Worm (Caenorhabditis elegans) whole organism, late embryonic: ENCODE measurements around the gene Y13C8A.1.
"Not testable (repeated sequence)": the region's sequence is repeated elsewhere in the genome, so short reads cannot be mapped to it uniquely, and the experiment has no call there.

Experiments
- C08G9.2 ChIP-seq: sonication (generic microtip); optimal IDR thresholded peaks from 2 replicates; lab custom pipeline; 2016; ENCODE audit warnings: mild to moderate bottlenecking, missing genetic modification characterization, moderate library complexity, missing compliant biosample characterization
- C38D4.7 ChIP-seq: fragments of 200-800 bp; sonication (Bioruptor generic); optimal IDR thresholded peaks from 2 replicates; lab custom pipeline; 2018; ENCODE audit warnings: mild to moderate bottlenecking, missing genetic modification characterization, moderate library complexity, missing compliant biosample characterization
- K02D7.2 ChIP-seq: sonication (generic microtip); optimal IDR thresholded peaks from 2 replicates; lab custom pipeline; 2017; ENCODE audit warnings: mild to moderate bottlenecking, missing genetic modification characterization, missing compliant biosample characterization
- T23F11.4 ChIP-seq: fragments of 200-800 bp; sonication (Bioruptor generic); optimal IDR thresholded peaks from 2 replicates; lab custom pipeline; 2018; ENCODE audit warnings: mild to moderate bottlenecking, missing genetic modification characterization, missing compliant biosample characterization
- ahr-1 ChIP-seq: sonication (generic microtip); optimal IDR thresholded peaks from 2 replicates; lab custom pipeline; 2016; ENCODE audit warnings: missing genetic modification characterization, missing compliant biosample characterization
- ama-1 ChIP-seq: fragments of 150-350 bp; optimal IDR thresholded peaks from 2 replicates; lab custom pipeline; 2014
- ceh-24 ChIP-seq: sonication (generic microtip); optimal IDR thresholded peaks from 2 replicates; lab custom pipeline; 2016; ENCODE audit warnings: mild to moderate bottlenecking, missing genetic modification characterization, missing compliant biosample characterization
- ceh-45 ChIP-seq: fragments of 200-800 bp; sonication (Bioruptor generic); IDR thresholded peaks from 2 replicates; pipeline ENCODE4 v1.3.6; 2022; ENCODE audit warnings: missing genetic modification reagents, missing genetic modification characterization, missing compliant biosample characterization
- ceh-48 ChIP-seq: sonication (generic microtip); optimal IDR thresholded peaks from 2 replicates; lab custom pipeline; 2016; ENCODE audit warnings: missing genetic modification characterization, inconsistent platforms, missing compliant biosample characterization
- ceh-9 ChIP-seq: sonication (generic microtip); optimal IDR thresholded peaks from 2 replicates; lab custom pipeline; 2016; ENCODE audit warnings: mild to moderate bottlenecking, missing genetic modification characterization, inconsistent platforms, missing compliant biosample characterization
- che-1 ChIP-seq: sonication (generic microtip); optimal IDR thresholded peaks from 2 replicates; lab custom pipeline; 2016; ENCODE audit warnings: mild to moderate bottlenecking, missing genetic modification characterization, missing compliant biosample characterization
- dmd-4 ChIP-seq: sonication (generic microtip); optimal IDR thresholded peaks from 2 replicates; lab custom pipeline; 2016; ENCODE audit warnings: borderline replicate concordance, missing genetic modification characterization, missing compliant biosample characterization
- ets-4 ChIP-seq: sonication (generic microtip); optimal IDR thresholded peaks from 2 replicates; lab custom pipeline; 2016; ENCODE audit warnings: missing genetic modification characterization, missing compliant biosample characterization
- eyg-1 ChIP-seq: sonication (generic microtip); optimal IDR thresholded peaks from 2 replicates; lab custom pipeline; 2016; ENCODE audit warnings: missing genotype, missing genetic modification characterization, missing compliant biosample characterization
- fax-1 ChIP-seq: sonication (generic microtip); optimal IDR thresholded peaks from 2 replicates; lab custom pipeline; 2016; ENCODE audit warnings: missing genotype, missing genetic modification characterization, missing compliant biosample characterization
- fkh-6 ChIP-seq: sonication (generic microtip); optimal IDR thresholded peaks from 2 replicates; lab custom pipeline; 2016; ENCODE audit warnings: missing genetic modification characterization, missing compliant biosample characterization
- hlh-13 ChIP-seq: fragments of 200-800 bp; sonication (Bioruptor generic); optimal IDR thresholded peaks from 2 replicates; lab custom pipeline; 2018; ENCODE audit warnings: mild to moderate bottlenecking, missing genetic modification characterization, missing compliant biosample characterization
- hlh-30 ChIP-seq: sonication (generic microtip); optimal IDR thresholded peaks from 2 replicates; lab custom pipeline; 2017; ENCODE audit warnings: antibody characterized with exemption, missing genetic modification characterization, missing compliant biosample characterization; ENCODE audit not compliant: insufficient read depth
- hlh-8 ChIP-seq: sonication (generic microtip); optimal IDR thresholded peaks from 2 replicates; lab custom pipeline; 2016; ENCODE audit warnings: missing genotype, missing genetic modification characterization, missing compliant biosample characterization
- lim-6 ChIP-seq: sonication (generic microtip); optimal IDR thresholded peaks from 2 replicates; lab custom pipeline; 2016; ENCODE audit warnings: missing genetic modification characterization, missing compliant biosample characterization
- mec-3 ChIP-seq: sonication (generic microtip); optimal IDR thresholded peaks from 2 replicates; lab custom pipeline; 2016; ENCODE audit warnings: borderline replicate concordance, missing genetic modification characterization, missing compliant biosample characterization
- nfya-1 ChIP-seq: sonication (generic microtip); optimal IDR thresholded peaks from 2 replicates; lab custom pipeline; 2017; ENCODE audit warnings: missing genetic modification characterization, mild to moderate bottlenecking, missing compliant biosample characterization, antibody characterized with exemption, moderate library complexity
- npax-4 ChIP-seq: sonication (generic microtip); optimal IDR thresholded peaks from 2 replicates; lab custom pipeline; 2016; ENCODE audit warnings: missing genetic modification characterization, missing compliant biosample characterization
- odd-2 ChIP-seq: sonication (generic microtip); optimal IDR thresholded peaks from 2 replicates; lab custom pipeline; 2017; ENCODE audit warnings: antibody characterized with exemption, mild to moderate bottlenecking, missing genetic modification characterization, missing compliant biosample characterization
- pag-3 ChIP-seq: sonication (generic microtip); optimal IDR thresholded peaks from 2 replicates; lab custom pipeline; 2016; ENCODE audit warnings: missing compliant biosample characterization, missing genetic modification characterization, borderline replicate concordance
- pat-9 ChIP-seq: fragments of 200-800 bp; sonication (Bioruptor generic); optimal IDR thresholded peaks from 2 replicates; lab custom pipeline; 2018; ENCODE audit warnings: mild to moderate bottlenecking, missing genetic modification characterization, moderate library complexity, missing compliant biosample characterization
- pax-1 ChIP-seq: fragments of 150-350 bp; optimal IDR thresholded peaks from 2 replicates; lab custom pipeline; 2014; ENCODE audit warnings: missing biosample characterization, missing genetic modification characterization
- ref-2 ChIP-seq: sonication (generic microtip); optimal IDR thresholded peaks from 2 replicates; lab custom pipeline; 2016; ENCODE audit warnings: missing genetic modification characterization, missing compliant biosample characterization
- rnt-1 ChIP-seq: sonication (generic microtip); optimal IDR thresholded peaks from 2 replicates; lab custom pipeline; 2016; ENCODE audit warnings: missing genetic modification characterization, missing compliant biosample characterization
- sdc-2 ChIP-seq: sonication (generic microtip); optimal IDR thresholded peaks from 2 replicates; lab custom pipeline; 2016; ENCODE audit warnings: missing genotype, missing genetic modification characterization, missing compliant biosample characterization
- sox-2 ChIP-seq: fragments of 200-800 bp; sonication (Bioruptor generic); IDR thresholded peaks from 2 replicates; pipeline ENCODE4 v1.3.6; 2022; ENCODE audit warnings: missing genetic modification reagents, missing genetic modification characterization, missing compliant biosample characterization
- sox-4 ChIP-seq: sonication (generic microtip); optimal IDR thresholded peaks from 2 replicates; lab custom pipeline; 2017; ENCODE audit warnings: mild to moderate bottlenecking, missing genetic modification characterization, inconsistent platforms, missing compliant biosample characterization
- syd-9 ChIP-seq: sonication (generic microtip); optimal IDR thresholded peaks from 2 replicates; lab custom pipeline; 2016; ENCODE audit warnings: mild to moderate bottlenecking, missing genetic modification characterization, moderate library complexity, missing compliant biosample characterization
- zip-5 ChIP-seq: sonication (generic microtip); optimal IDR thresholded peaks from 2 replicates; lab custom pipeline; 2016; ENCODE audit warnings: missing genetic modification characterization, missing compliant biosample characterization
- ztf-16 ChIP-seq: sonication (generic microtip); optimal IDR thresholded peaks from 2 replicates; lab custom pipeline; 2017; ENCODE audit warnings: missing genetic modification characterization, missing compliant biosample characterization

The Y13C8A.1 gene

DNA sequence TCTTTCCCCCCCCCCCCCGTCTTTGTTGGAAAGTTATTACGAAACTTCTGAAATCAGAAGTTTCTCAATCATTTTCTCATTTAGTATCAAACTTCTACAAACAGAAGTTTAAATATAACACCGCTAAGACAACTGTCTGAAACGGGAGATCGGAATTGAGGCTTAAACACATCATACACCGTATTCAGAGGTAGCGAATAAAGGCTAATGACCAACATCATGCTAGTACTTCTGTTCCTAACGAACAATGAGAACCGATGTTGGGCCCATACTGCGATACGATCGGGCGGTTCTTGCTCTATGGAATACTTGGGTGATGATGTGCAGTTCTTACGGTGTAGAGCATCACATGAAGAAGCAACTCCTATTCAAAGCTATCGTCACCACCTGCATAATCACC, at the start of gene Y13C8A.1:
Gene Y13C8A.1 (plus strand): TSS at position 301 of the 400 bp plus-strand sequence.
- TF ChIP-seq ceh-48 (tag; lab: Kevin White, UChicago); lim-6 (tag; lab: Kevin White, UChicago); ceh-9: not testable (repeated sequence)

DNA sequence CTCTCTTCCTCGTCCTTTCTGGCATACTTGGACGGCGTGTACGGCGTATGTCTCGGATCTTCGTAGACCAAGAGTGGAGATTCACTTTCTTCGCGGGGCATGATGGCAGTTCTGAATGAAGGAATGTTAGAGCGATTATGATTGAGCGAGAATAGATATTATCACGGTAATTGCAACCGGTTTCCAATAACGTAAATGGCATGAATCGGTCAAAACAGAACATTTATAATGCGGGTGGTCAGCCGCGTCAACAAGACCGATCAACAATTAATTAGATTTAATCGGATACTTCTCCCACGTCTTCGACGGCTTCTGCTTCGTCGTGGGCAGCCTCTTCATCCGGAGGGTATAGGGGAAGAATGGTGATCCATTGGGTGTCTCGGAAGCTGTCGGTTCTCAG, 48.8 kb upstream of the Y13C8A.1 start, which contains the start of gene F41G4.13:
Gene F41G4.13 (minus strand): TSS at position 101 of the 400 bp plus-strand sequence.
- not testable (repeated sequence) for TF ChIP-seq zip-5, hlh-30, sox-4

DNA sequence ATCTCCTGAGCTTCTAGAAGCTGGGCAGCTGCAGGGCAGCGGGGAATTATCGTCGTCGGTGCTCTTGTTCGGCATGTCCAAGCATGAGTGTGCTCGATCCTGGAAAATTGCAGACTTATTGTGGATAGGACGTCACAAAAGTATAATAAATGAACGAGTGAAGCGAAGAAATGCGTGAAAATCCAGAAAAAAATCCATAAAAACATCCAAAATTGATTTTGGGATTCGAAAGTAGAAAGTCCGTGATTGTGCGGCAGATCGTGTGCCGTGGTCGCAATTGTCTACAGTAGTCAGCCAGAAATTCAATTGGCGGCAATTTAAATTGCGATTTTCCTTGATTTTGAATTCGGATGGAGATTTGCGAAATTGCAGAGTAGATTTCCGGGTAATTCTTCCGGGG, 47.2 kb upstream of the Y13C8A.1 start, which contains the start of gene F41G4.7:
Gene F41G4.7 (minus strand): TSS at position 101 of the 400 bp plus-strand sequence.
- TF ChIP-seq K02D7.2 (tag; lab: Kevin White, UChicago), result no peak
- TF ChIP-seq eyg-1, result no peak
- TF ChIP-seq ahr-1, result no peak
- TF ChIP-seq sox-2 (GFP tag; lab: Robert Waterston, UW), result no peak
- TF ChIP-seq mec-3 (tag; lab: Kevin White, UChicago), result no peak
- TF ChIP-seq ztf-16 (tag; lab: Kevin White, UChicago), result no peak
- TF ChIP-seq sdc-2 (tag; lab: Kevin White, UChicago), result no peak
- TF ChIP-seq ceh-45, result no peak
- no peak for TF ChIP-seq ets-4 (tag; lab: Kevin White, UChicago)
- TF ChIP-seq che-1, result no peak
- TF ChIP-seq pat-9 (tag; lab: Kevin White, UChicago), result no peak
- no peak for TF ChIP-seq fkh-6
- no peak for TF ChIP-seq npax-4 (tag; lab: Kevin White, UChicago)
- TF ChIP-seq ceh-24 (tag; lab: Kevin White, UChicago), result no peak
- TF ChIP-seq odd-2 (tag; lab: Kevin White, UChicago), result no peak
- no peak for TF ChIP-seq pax-1

DNA sequence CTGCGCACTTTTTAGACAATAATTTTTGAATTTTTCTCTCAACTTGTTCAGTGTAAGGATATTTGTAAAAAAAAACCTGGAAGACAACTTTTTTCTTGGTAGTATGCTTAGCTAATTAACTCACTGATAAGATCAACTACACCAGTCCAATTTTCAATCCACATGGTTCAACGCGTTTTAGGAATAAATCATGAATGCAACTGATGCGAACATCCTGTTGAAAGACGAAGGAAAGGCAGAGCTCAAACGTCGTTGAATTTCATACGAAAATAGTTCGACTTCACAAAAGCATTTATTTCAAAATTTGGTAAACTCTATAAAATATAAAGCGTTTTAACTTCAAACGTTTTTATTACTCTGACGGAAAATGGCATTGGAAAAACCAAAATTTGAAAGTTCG, 42.8 kb upstream of the Y13C8A.1 start, which contains the start of gene dyla-1:
Gene dyla-1 (plus strand): TSS at position 301 of the 400 bp plus-strand sequence.
- no peak for TF ChIP-seq syd-9 (tag; lab: Kevin White, UChicago)
- TF ChIP-seq hlh-13 (GFP tag; lab: Kevin White, UChicago), result no peak
- TF ChIP-seq lim-6 (tag; lab: Kevin White, UChicago), result no peak
- TF ChIP-seq ama-1 (lab: Kevin White, UChicago), result no peak
- no peak for TF ChIP-seq K02D7.2 (tag; lab: Kevin White, UChicago)
- TF ChIP-seq C08G9.2 (tag; lab: Kevin White, UChicago), result no peak
- TF ChIP-seq ahr-1, result no peak
- TF ChIP-seq nfya-1 (tag; lab: Kevin White, UChicago), result no peak
- TF ChIP-seq ref-2 (tag; lab: Kevin White, UChicago), result no peak
- TF ChIP-seq T23F11.4 (GFP tag; lab: Kevin White, UChicago), result no peak
- TF ChIP-seq hlh-8 (tag; lab: Kevin White, UChicago), result no peak

DNA sequence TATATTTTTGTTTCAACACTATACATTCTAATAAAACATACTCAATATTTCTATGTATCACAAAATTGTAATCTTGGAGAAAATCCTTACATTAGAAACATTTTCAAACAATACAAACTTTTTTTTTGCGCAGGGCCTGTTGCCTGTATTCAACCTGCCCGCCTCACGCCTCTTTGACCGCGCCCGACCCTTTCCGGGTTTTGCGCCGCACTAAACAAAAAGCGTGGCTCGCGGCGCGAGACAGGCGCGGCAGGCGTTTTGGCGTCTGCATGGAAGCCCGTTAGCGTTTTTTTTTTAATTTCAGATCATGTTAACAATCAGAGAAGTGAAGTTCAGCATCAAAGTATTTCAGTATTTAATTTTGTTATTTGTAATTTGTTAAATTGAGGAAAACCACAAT, 40.6 kb upstream of the Y13C8A.1 start:
- TF ChIP-seq ahr-1, result no peak
- no peak for TF ChIP-seq dmd-4 (tag; lab: Kevin White, UChicago)
- no peak for TF ChIP-seq rnt-1 (tag; lab: Kevin White, UChicago)
- no peak for TF ChIP-seq pag-3
- no peak for TF ChIP-seq fax-1 (tag; lab: Kevin White, UChicago)
- no peak for TF ChIP-seq C38D4.7 (GFP tag; lab: Kevin White, UChicago)
- no peak for TF ChIP-seq ceh-9
